Worm (Caenorhabditis elegans) whole organism, L3 larva: Measurements from ENCODE around the gene T11F8.12.

Experiments used
- ZK546.5 ChIP-seq: sonication (generic microtip); optimal IDR thresholded peaks from 2 replicates; lab custom pipeline; 2017; ENCODE audit warnings: missing biosample characterization, missing genetic modification characterization
- aly-2 ChIP-seq: fragments of 150-350 bp; optimal IDR thresholded peaks from 2 replicates; lab custom pipeline; 2014; ENCODE audit warnings: missing biosample characterization, missing genetic modification characterization
- ama-1 ChIP-seq: fragments of 150-350 bp; optimal IDR thresholded peaks from 2 replicates; lab custom pipeline; 2018
- ceh-82 ChIP-seq: fragments of 150-350 bp; optimal IDR thresholded peaks from 2 replicates; lab custom pipeline; 2014; ENCODE audit warnings: missing biosample characterization, missing genetic modification characterization
- ceh-9 ChIP-seq: sonication (generic microtip); optimal IDR thresholded peaks from 2 replicates; lab custom pipeline; 2018; ENCODE audit warnings: missing biosample characterization, missing genetic modification characterization
- elt-1 ChIP-seq: fragments of 150-350 bp; optimal IDR thresholded peaks from 2 replicates; lab custom pipeline; 2014; ENCODE audit warnings: missing biosample characterization, missing genetic modification characterization
- lin-15B ChIP-seq: fragments of 150-350 bp; optimal IDR thresholded peaks from 2 replicates; lab custom pipeline; 2014; ENCODE audit warnings: missing biosample characterization, missing genetic modification characterization
- mml-1 ChIP-seq: fragments of 150-350 bp; sonication (generic microtip); optimal IDR thresholded peaks from 3 replicates; lab custom pipeline; 2014; ENCODE audit warnings: missing biosample characterization, missing genetic modification characterization
- nhr-76 ChIP-seq: fragments of 150-350 bp; sonication (generic microtip); optimal IDR thresholded peaks from 5 replicates; lab custom pipeline; 2014; ENCODE audit warnings: missing biosample characterization, missing genetic modification characterization
- snpc-4 ChIP-seq: fragments of 150-350 bp; optimal IDR thresholded peaks from 2 replicates; lab custom pipeline; 2014; ENCODE audit warnings: missing biosample characterization, missing genetic modification characterization
- unc-62 ChIP-seq: fragments of 150-350 bp; sonication (generic microtip); optimal IDR thresholded peaks from 4 replicates; lab custom pipeline; 2014; ENCODE audit warnings: missing biosample characterization, missing genetic modification reagents, missing genetic modification characterization
- ztf-11 ChIP-seq: fragments of 150-350 bp; optimal IDR thresholded peaks from 2 replicates; lab custom pipeline; 2014; ENCODE audit warnings: missing biosample characterization, missing genetic modification characterization

DNA sequence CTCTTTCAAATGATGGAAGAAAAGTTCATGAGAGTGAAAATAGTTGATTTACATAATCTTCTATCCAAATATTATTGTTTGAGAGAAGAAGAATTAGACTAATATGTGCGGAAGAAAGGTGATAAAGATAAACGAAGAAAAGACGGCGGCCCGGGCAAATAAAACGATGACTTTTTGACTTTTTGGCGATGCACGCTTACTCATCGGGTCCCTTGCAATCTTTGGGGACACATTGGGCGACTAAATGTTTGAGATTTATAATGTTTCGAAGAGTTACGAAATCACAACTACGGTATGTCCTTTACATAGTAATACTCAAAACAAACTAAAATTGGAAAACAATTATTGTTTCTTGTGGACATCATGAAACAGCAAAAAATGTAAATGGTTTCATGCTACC lies 32.7 kb upstream of the T11F8.12 start:
- TF ChIP-seq ceh-9 (tag; lab: Kevin White, UChicago): no peak
- no peak for TF ChIP-seq ztf-11 (tag; lab: Kevin White, UChicago)
- TF ChIP-seq elt-1: no peak
- no peak for TF ChIP-seq ZK546.5 (tag; lab: Kevin White, UChicago)
- TF ChIP-seq ceh-82: no peak
- TF ChIP-seq ama-1 (lab: Kevin White, UChicago): no peak
- TF ChIP-seq snpc-4 (tag; lab: Kevin White, UChicago): no peak
- no peak for TF ChIP-seq lin-15B
- no peak for TF ChIP-seq mml-1 (tag; lab: Kevin White, UChicago)
- no peak for TF ChIP-seq aly-2
- no peak for TF ChIP-seq unc-62 (GFP tag; lab: Kevin White, UChicago)
- TF ChIP-seq nhr-76 (tag; lab: Kevin White, UChicago): no peak
